Worm (Caenorhabditis elegans) whole organism, L4/young adult: ENCODE results near the gene F58A4.6.

Experiments
- W03F9.2 ChIP-seq: fragments of 150-350 bp; optimal IDR thresholded peaks from 2 replicates; lab custom pipeline; 2014; ENCODE audit warnings: missing biosample characterization, missing genetic modification characterization
- dao-5 ChIP-seq: sonication (generic microtip); optimal IDR thresholded peaks from 2 replicates; lab custom pipeline; 2016; ENCODE audit warnings: missing genotype, missing genetic modification characterization, moderate library complexity, missing compliant biosample characterization
- him-1 ChIP-seq: sonication (generic microtip); optimal IDR thresholded peaks from 2 replicates; lab custom pipeline; 2016; ENCODE audit warnings: missing genotype, missing genetic modification reagents, missing genetic modification characterization, missing compliant biosample characterization

The F58A4.6 gene

ce11 chrIII:9614211-9614610, at the start of gene F58A4.6, which contains the start of gene pri-1:
Gene F58A4.6 (plus strand): TSS chrIII:9614482.
Gene pri-1 (minus strand): TSS chrIII:9614281.
- TF ChIP-seq W03F9.2 (tag; lab: Kevin White, UChicago), result no peak
- TF ChIP-seq him-1, result no peak
- TF ChIP-seq dao-5 (tag; lab: Kevin White, UChicago), result no peak

DNA sequence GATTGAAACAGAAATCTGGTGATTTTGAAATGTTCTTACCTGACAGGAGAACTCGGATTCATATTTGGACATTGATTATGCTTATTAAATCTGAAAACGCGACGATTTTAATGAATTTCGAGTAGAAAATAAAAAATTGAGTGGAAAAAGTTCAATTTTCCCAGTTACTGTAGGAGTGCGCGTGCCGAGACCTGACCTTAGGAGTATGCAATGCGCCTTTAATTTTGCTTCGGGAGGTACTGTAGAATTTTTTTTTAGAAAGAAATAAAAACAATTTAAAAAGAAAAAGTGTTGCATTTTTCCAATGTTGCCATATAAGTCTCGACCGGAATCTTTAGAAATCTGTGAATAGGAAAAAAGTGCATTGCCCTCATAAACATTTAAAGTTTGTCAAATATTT, 48.3 kb upstream of the F58A4.6 start, which contains the start of gene C48B4.11:
Gene C48B4.11 (minus strand): TSS at position 143 of the 400 bp plus-strand sequence.
- no peak for TF ChIP-seq dao-5 (tag; lab: Kevin White, UChicago)
- no peak for TF ChIP-seq W03F9.2 (tag; lab: Kevin White, UChicago)
- TF ChIP-seq him-1, result no peak

- TF ChIP-seq W03F9.2 (tag; lab: Kevin White, UChicago) (no peak), dao-5 (tag; lab: Kevin White, UChicago) (no peak), him-1 (no peak)
These were observed 45.8 kb upstream of the F58A4.6 start, which contains the start of gene C48B4.13 for ce11 chrIII:9568451-9568850. Gene C48B4.13 (plus strand): TSS chrIII:9568751.

DNA sequence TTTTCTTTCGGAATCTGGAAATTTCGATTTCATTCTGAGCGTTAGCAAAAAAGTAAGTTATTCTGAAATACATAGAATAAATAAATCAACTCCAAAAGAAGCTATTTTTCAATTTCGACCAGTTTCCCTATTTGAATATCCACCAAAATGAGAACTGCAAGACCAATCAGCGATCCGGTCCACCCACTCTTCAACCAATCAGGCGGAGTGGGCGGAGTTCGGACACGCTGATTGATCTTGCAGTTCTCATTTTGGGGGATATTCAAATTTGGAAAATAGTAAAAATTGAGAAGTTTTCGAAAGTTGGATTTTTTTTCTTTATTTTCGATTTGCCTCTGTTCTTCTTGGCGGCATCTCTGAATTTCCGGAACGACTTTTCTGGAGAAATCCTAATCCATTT, 43.4 kb upstream of the F58A4.6 start:
- no peak for TF ChIP-seq him-1
- TF ChIP-seq W03F9.2 (tag; lab: Kevin White, UChicago), result no peak
- no peak for TF ChIP-seq dao-5 (tag; lab: Kevin White, UChicago)

- TF ChIP-seq dao-5 (tag; lab: Kevin White, UChicago) (no peak), him-1 (no peak), W03F9.2 (tag; lab: Kevin White, UChicago) (no peak)
These were observed 34.0 kb upstream of the F58A4.6 start, which contains the start of gene ced-7 for ce11 chrIII:9580039-9580891. Gene ced-7 (minus strand): TSS chrIII:9580089.

- TF ChIP-seq him-1, result no peak
- TF ChIP-seq dao-5 (tag; lab: Kevin White, UChicago), result no peak
- TF ChIP-seq W03F9.2 (tag; lab: Kevin White, UChicago), result no peak
These were observed 32.0 kb upstream of the F58A4.6 start, which contains the start of gene C48B4.3 for ce11 chrIII:9582240-9582639. Gene C48B4.3 (minus strand): TSS chrIII:9582388.

DNA sequence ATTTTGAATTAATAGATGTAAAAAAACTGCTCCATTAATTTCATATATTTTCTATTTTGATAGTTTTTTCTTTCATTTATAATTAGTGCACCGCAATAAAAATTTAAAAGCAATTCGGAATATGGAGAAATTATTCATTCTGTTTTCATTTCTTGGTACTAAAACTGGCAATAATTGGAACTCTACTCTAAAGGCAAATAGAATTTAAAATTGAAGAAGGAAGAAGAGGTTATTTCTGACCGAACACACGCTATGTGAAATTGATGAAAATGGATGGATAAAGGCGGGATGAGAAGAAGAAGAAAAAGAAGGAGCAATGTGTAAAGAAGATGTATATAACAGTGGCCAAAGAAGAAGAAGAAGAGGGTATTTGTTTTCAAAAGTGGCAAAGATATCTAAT, 31.1 kb upstream of the F58A4.6 start:
- no peak for TF ChIP-seq him-1
- TF ChIP-seq W03F9.2 (tag; lab: Kevin White, UChicago), result no peak
- no peak for TF ChIP-seq dao-5 (tag; lab: Kevin White, UChicago)

- TF ChIP-seq W03F9.2 (tag; lab: Kevin White, UChicago), result no peak
- no peak for TF ChIP-seq dao-5 (tag; lab: Kevin White, UChicago)
- no peak for TF ChIP-seq him-1
These were observed 29.0 kb upstream of the F58A4.6 start for ce11 chrIII:9585314-9585713.

DNA sequence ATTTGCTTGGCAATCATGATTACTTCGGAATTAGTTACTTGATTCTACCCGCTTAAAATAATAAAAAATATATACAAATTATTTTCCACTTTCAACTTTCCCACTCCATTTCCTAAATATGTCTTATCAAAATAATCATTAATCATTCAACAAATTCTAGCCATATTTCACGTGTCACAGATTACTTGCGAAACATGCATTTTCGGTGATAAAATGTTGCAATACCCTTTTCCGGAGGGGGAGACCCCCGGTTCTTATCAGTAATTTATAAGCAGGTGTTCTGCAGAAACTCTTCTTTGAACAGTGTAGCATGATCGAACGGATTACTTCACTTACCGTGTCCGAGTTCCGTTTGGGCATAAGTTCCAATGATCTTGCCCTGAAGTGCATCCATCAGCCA, 24.1 kb upstream of the F58A4.6 start:
- TF ChIP-seq him-1 (no peak), W03F9.2 (tag; lab: Kevin White, UChicago) (no peak), dao-5 (tag; lab: Kevin White, UChicago) (no peak)

ce11 chrIII:9592118-9592517, 22.2 kb upstream of the F58A4.6 start, which contains the start of gene acox-1.5:
Gene acox-1.5 (minus strand): TSS chrIII:9592192.
- TF ChIP-seq him-1, result no peak
- no peak for TF ChIP-seq dao-5 (tag; lab: Kevin White, UChicago)
- TF ChIP-seq W03F9.2 (tag; lab: Kevin White, UChicago), result no peak

DNA sequence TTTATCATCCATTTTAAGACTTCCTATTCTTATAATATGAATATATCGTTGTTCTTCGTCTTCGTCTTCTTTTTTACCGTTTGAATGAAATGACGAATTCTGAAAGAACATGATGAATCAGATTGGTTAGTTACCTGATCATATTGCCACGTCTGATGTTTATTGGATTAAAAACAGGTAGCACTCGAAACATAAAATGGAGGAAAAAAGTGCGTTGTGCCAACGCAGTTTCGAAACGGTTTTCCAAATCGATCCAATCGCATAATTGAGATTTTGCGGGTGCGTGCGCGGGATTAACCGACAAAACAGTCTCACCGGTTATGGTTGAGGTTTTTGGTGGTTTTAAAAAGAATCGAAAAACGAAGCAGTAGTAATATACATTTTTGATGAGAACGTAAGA, 18.7 kb upstream of the F58A4.6 start, which contains the start of gene rom-2:
Gene rom-2 (minus strand): TSS at position 101 of the 400 bp plus-strand sequence.
- no peak for TF ChIP-seq dao-5 (tag; lab: Kevin White, UChicago)
- TF ChIP-seq him-1, result no peak
- TF ChIP-seq W03F9.2 (tag; lab: Kevin White, UChicago), result no peak

DNA sequence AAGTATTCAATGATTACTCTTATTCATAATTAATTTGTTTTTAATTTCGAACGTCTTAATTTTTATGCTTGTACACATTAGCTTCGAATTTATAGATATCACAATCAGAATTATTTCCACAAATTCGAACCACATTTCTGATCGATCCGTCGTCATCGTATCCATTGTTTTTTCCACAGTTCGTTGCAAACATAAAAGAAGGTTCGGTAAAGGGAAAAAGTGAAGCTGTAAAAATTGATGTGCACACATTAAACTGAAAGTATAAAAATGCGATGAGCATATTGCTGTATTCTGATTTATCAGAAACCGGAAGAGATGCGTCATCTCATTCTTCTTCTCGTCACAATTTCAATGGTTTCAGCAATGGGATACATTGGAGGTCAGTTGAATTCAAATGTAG, 17.2 kb upstream of the F58A4.6 start, which contains the start of gene C48B4.12:
Gene C48B4.12 (plus strand): TSS at position 301 of the 400 bp plus-strand sequence.
- TF ChIP-seq W03F9.2 (tag; lab: Kevin White, UChicago) (no peak), him-1 (no peak), dao-5 (tag; lab: Kevin White, UChicago) (no peak)

- TF ChIP-seq W03F9.2 (tag; lab: Kevin White, UChicago) (no peak), dao-5 (tag; lab: Kevin White, UChicago) (no peak), him-1 (no peak)
These were observed 16.1 kb upstream of the F58A4.6 start, which contains the start of gene F58A4.1 for ce11 chrIII:9598168-9598567. Gene F58A4.1 (plus strand): TSS chrIII:9598468.

- TF ChIP-seq W03F9.2 (tag; lab: Kevin White, UChicago) (no peak), dao-5 (tag; lab: Kevin White, UChicago) (no peak), him-1 (no peak)
These were observed 13.6 kb upstream of the F58A4.6 start, which contains the start of gene F58A4.2 for ce11 chrIII:9600645-9601044. Gene F58A4.2 (minus strand): TSS chrIII:9600745.
